Worm (Caenorhabditis elegans) whole organism, late embryonic: ENCODE measurements around the gene srx-48.

ENCODE experiments used
- C08G9.2 ChIP-seq: sonication (generic microtip); optimal IDR thresholded peaks from 2 replicates; lab custom pipeline; 2016; ENCODE audit warnings: mild to moderate bottlenecking, missing genetic modification characterization, moderate library complexity, missing compliant biosample characterization
- C38D4.7 ChIP-seq: fragments of 200-800 bp; sonication (Bioruptor generic); optimal IDR thresholded peaks from 2 replicates; lab custom pipeline; 2018; ENCODE audit warnings: mild to moderate bottlenecking, missing genetic modification characterization, moderate library complexity, missing compliant biosample characterization
- F13H6.1 ChIP-seq: sonication (generic microtip); optimal IDR thresholded peaks from 2 replicates; lab custom pipeline; 2016; ENCODE audit warnings: missing genetic modification characterization, missing compliant biosample characterization
- T23F11.4 ChIP-seq: fragments of 200-800 bp; sonication (Bioruptor generic); optimal IDR thresholded peaks from 2 replicates; lab custom pipeline; 2018; ENCODE audit warnings: mild to moderate bottlenecking, missing genetic modification characterization, missing compliant biosample characterization
- ahr-1 ChIP-seq: sonication (generic microtip); optimal IDR thresholded peaks from 2 replicates; lab custom pipeline; 2016; ENCODE audit warnings: missing genetic modification characterization, missing compliant biosample characterization
- ama-1 ChIP-seq: fragments of 150-350 bp; optimal IDR thresholded peaks from 2 replicates; lab custom pipeline; 2014
- ceh-18 ChIP-seq: sonication (generic microtip); optimal IDR thresholded peaks from 2 replicates; lab custom pipeline; 2016; ENCODE audit warnings: missing genetic modification characterization, missing compliant biosample characterization
- ceh-19 ChIP-seq: fragments of 200-800 bp; sonication (Bioruptor generic); optimal IDR thresholded peaks from 2 replicates; lab custom pipeline; 2018; ENCODE audit warnings: mild to moderate bottlenecking, missing genetic modification characterization, missing compliant biosample characterization
- ceh-2 ChIP-seq: sonication (generic microtip); optimal IDR thresholded peaks from 2 replicates; lab custom pipeline; 2016; ENCODE audit warnings: missing genotype, missing genetic modification characterization, missing compliant biosample characterization
- ceh-22 ChIP-seq: sonication (generic microtip); optimal IDR thresholded peaks from 2 replicates; lab custom pipeline; 2017; ENCODE audit warnings: missing biosample characterization, missing genetic modification characterization
- ceh-30 ChIP-seq: fragments of 150-350 bp; optimal IDR thresholded peaks from 2 replicates; lab custom pipeline; 2014; ENCODE audit warnings: missing biosample characterization, missing genetic modification characterization
- ceh-34 ChIP-seq: sonication (generic microtip); optimal IDR thresholded peaks from 2 replicates; lab custom pipeline; 2016; ENCODE audit warnings: mild to moderate bottlenecking, missing genetic modification characterization, missing compliant biosample characterization
- ceh-45 ChIP-seq: fragments of 200-800 bp; sonication (Bioruptor generic); IDR thresholded peaks from 2 replicates; pipeline ENCODE4 v1.3.6; 2022; ENCODE audit warnings: missing genetic modification reagents, missing genetic modification characterization, missing compliant biosample characterization
- ceh-6 ChIP-seq: fragments of 200-800 bp; sonication (Bioruptor generic); optimal IDR thresholded peaks from 2 replicates; lab custom pipeline; 2018; ENCODE audit warnings: mild to moderate bottlenecking, missing genetic modification characterization, missing compliant biosample characterization
- che-1 ChIP-seq: sonication (generic microtip); optimal IDR thresholded peaks from 2 replicates; lab custom pipeline; 2016; ENCODE audit warnings: mild to moderate bottlenecking, missing genetic modification characterization, missing compliant biosample characterization
- dmd-4 ChIP-seq: sonication (generic microtip); optimal IDR thresholded peaks from 2 replicates; lab custom pipeline; 2016; ENCODE audit warnings: borderline replicate concordance, missing genetic modification characterization, missing compliant biosample characterization
- dve-1 ChIP-seq: sonication (generic microtip); optimal IDR thresholded peaks from 2 replicates; lab custom pipeline; 2017; ENCODE audit warnings: antibody characterized with exemption, mild to moderate bottlenecking, missing genetic modification characterization, missing compliant biosample characterization
- elt-4 ChIP-seq: sonication (generic microtip); optimal IDR thresholded peaks from 2 replicates; lab custom pipeline; 2016; ENCODE audit warnings: missing genetic modification characterization, missing compliant biosample characterization
- eyg-1 ChIP-seq: sonication (generic microtip); optimal IDR thresholded peaks from 2 replicates; lab custom pipeline; 2016; ENCODE audit warnings: missing genotype, missing genetic modification characterization, missing compliant biosample characterization
- fax-1 ChIP-seq: sonication (generic microtip); optimal IDR thresholded peaks from 2 replicates; lab custom pipeline; 2016; ENCODE audit warnings: missing genotype, missing genetic modification characterization, missing compliant biosample characterization
- fkh-10 ChIP-seq: fragments of 150-350 bp; optimal IDR thresholded peaks from 2 replicates; lab custom pipeline; 2014; ENCODE audit warnings: missing biosample characterization, missing genetic modification reagents, missing genetic modification characterization
- hlh-15 ChIP-seq: sonication (generic microtip); optimal IDR thresholded peaks from 2 replicates; lab custom pipeline; 2016; ENCODE audit warnings: missing genetic modification characterization, missing compliant biosample characterization
- hlh-30 ChIP-seq: sonication (generic microtip); optimal IDR thresholded peaks from 2 replicates; lab custom pipeline; 2017; ENCODE audit warnings: antibody characterized with exemption, missing genetic modification characterization, missing compliant biosample characterization; ENCODE audit not compliant: insufficient read depth
- hlh-6 ChIP-seq: sonication (generic microtip); optimal IDR thresholded peaks from 2 replicates; lab custom pipeline; 2016; ENCODE audit warnings: missing genotype, missing genetic modification characterization, missing compliant biosample characterization
- lim-6 ChIP-seq: sonication (generic microtip); optimal IDR thresholded peaks from 2 replicates; lab custom pipeline; 2016; ENCODE audit warnings: missing genetic modification characterization, missing compliant biosample characterization
- npax-4 ChIP-seq: sonication (generic microtip); optimal IDR thresholded peaks from 2 replicates; lab custom pipeline; 2016; ENCODE audit warnings: missing genetic modification characterization, missing compliant biosample characterization
- odd-2 ChIP-seq: sonication (generic microtip); optimal IDR thresholded peaks from 2 replicates; lab custom pipeline; 2017; ENCODE audit warnings: antibody characterized with exemption, mild to moderate bottlenecking, missing genetic modification characterization, missing compliant biosample characterization
- pat-9 ChIP-seq: fragments of 200-800 bp; sonication (Bioruptor generic); optimal IDR thresholded peaks from 2 replicates; lab custom pipeline; 2018; ENCODE audit warnings: mild to moderate bottlenecking, missing genetic modification characterization, moderate library complexity, missing compliant biosample characterization
- pha-4 ChIP-seq: fragments of 150-350 bp; optimal IDR thresholded peaks from 2 replicates; lab custom pipeline; 2018; ENCODE audit warnings: missing biosample characterization, missing genetic modification reagents, missing genetic modification characterization
- pqm-1 ChIP-seq: sonication (generic microtip); optimal IDR thresholded peaks from 2 replicates; lab custom pipeline; 2016; ENCODE audit warnings: missing genetic modification characterization, missing compliant biosample characterization
- rnt-1 ChIP-seq: sonication (generic microtip); optimal IDR thresholded peaks from 2 replicates; lab custom pipeline; 2016; ENCODE audit warnings: missing genetic modification characterization, missing compliant biosample characterization
- sox-4 ChIP-seq: sonication (generic microtip); optimal IDR thresholded peaks from 2 replicates; lab custom pipeline; 2017; ENCODE audit warnings: mild to moderate bottlenecking, missing genetic modification characterization, inconsistent platforms, missing compliant biosample characterization
- syd-9 ChIP-seq: sonication (generic microtip); optimal IDR thresholded peaks from 2 replicates; lab custom pipeline; 2016; ENCODE audit warnings: mild to moderate bottlenecking, missing genetic modification characterization, moderate library complexity, missing compliant biosample characterization
- tbx-7 ChIP-seq: sonication (generic microtip); optimal IDR thresholded peaks from 2 replicates; lab custom pipeline; 2016; ENCODE audit warnings: missing genotype, missing genetic modification characterization, missing compliant biosample characterization
- ttx-3 ChIP-seq: sonication (generic microtip); optimal IDR thresholded peaks from 2 replicates; lab custom pipeline; 2016; ENCODE audit warnings: missing genetic modification reagents, missing genetic modification characterization, missing compliant biosample characterization
- unc-3 ChIP-seq, 2 experiments: fragments of 200-800 bp in 1 of 2; sonication (Bioruptor generic) in 1 of 2; sonication (generic microtip) in 1 of 2; conservative IDR thresholded peaks in 1 of 2; optimal IDR thresholded peaks in 1 of 2; 2 replicates each; pipeline versions ENCODE4 v1.3.6 to Lab custom; 2016 to 2022; ENCODE audit warnings: missing compliant biosample characterization in 2 of 2, missing genetic modification characterization in 2 of 2, missing genetic modification reagents in 1 of 2
- unc-42 ChIP-seq: sonication (generic microtip); optimal IDR thresholded peaks from 2 replicates; lab custom pipeline; 2016; ENCODE audit warnings: missing genotype, missing genetic modification characterization, missing compliant biosample characterization
- unc-55 ChIP-seq: sonication (generic microtip); optimal IDR thresholded peaks from 2 replicates; lab custom pipeline; 2017; ENCODE audit warnings: missing biosample characterization, missing genetic modification reagents, missing genetic modification characterization
- unc-86 ChIP-seq: sonication (generic microtip); optimal IDR thresholded peaks from 2 replicates; lab custom pipeline; 2016; ENCODE audit warnings: missing genetic modification characterization, missing compliant biosample characterization

srx-48 gene

DNA sequence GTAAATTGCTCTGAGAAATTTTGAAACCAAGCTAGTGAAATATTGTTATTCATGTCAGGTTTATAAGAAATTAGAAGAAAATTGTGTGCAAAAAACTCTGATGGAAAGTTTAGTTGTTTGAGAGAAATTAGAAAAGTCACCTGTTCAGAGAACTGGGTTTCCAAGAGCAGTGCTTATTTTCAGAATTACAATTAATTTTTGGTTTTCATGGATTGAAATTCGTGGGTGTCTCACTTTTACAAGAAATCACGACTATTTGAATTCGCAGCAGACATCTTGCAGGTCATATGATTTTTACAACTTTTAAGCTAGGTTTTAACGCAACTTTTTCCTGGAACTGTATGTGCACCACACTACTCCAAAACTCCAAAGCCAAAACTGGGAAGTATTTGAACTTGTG lies 5.5 kb upstream of the srx-48 start, which contains the start of gene srz-10:
srz-10 (minus strand) TSS at position 88 of the 400 bp plus-strand sequence.
- TF ChIP-seq C08G9.2 (tag; lab: Kevin White, UChicago) (no peak), ceh-6 (GFP tag; lab: Kevin White, UChicago) (no peak), pha-4 (tag; lab: Kevin White, UChicago) (no peak), dmd-4 (tag; lab: Kevin White, UChicago) (no peak), hlh-6 (tag; lab: Kevin White, UChicago) (no peak), odd-2 (tag; lab: Kevin White, UChicago) (no peak), syd-9 (no peak), unc-3 (GFP tag; conservative IDR thresholded peaks at IDR 0.05; lab: Robert Waterston, UW) (no peak), unc-3 (tag; optimal IDR thresholded peaks at IDR 0.05; lab: Kevin White, UChicago) (no peak), hlh-15 (tag; lab: Kevin White, UChicago) (no peak), ceh-30 (tag; lab: Kevin White, UChicago) (no peak), che-1 (tag; lab: Kevin White, UChicago) (no peak), ama-1 (lab: Kevin White, UChicago) (no peak), unc-86 (tag; lab: Kevin White, UChicago) (no peak), eyg-1 (tag; lab: Kevin White, UChicago) (no peak), ceh-18 (tag; lab: Kevin White, UChicago) (no peak), ceh-34 (tag; lab: Kevin White, UChicago) (no peak), sox-4 (tag; lab: Kevin White, UChicago) (no peak), rnt-1 (tag; lab: Kevin White, UChicago) (no peak), ceh-22 (tag; lab: Kevin White, UChicago) (no peak)

ce11 chrV:15306745-15307144 lies 3.2 kb upstream of the srx-48 start, which contains the start of gene T26H8.4:
TSS of gene T26H8.4 (minus strand) at chrV:15306845.
- TF ChIP-seq unc-55, result no peak
- TF ChIP-seq lim-6 (tag; lab: Kevin White, UChicago), result no peak
- TF ChIP-seq ceh-45 (GFP tag; lab: Robert Waterston, UW), result no peak
- no peak for TF ChIP-seq ceh-2 (tag; lab: Kevin White, UChicago)
- TF ChIP-seq T23F11.4 (GFP tag; lab: Kevin White, UChicago), result no peak
- TF ChIP-seq ahr-1 (tag; lab: Kevin White, UChicago), result no peak
- TF ChIP-seq fkh-10 (GFP tag; lab: Kevin White, UChicago), result no peak
- no peak for TF ChIP-seq fax-1 (tag; lab: Kevin White, UChicago)
- TF ChIP-seq pqm-1 (tag; lab: Kevin White, UChicago), result no peak
- TF ChIP-seq unc-86 (tag; lab: Kevin White, UChicago), result no peak
- no peak for TF ChIP-seq rnt-1 (tag; lab: Kevin White, UChicago)
- TF ChIP-seq unc-42, result no peak
- TF ChIP-seq pha-4 (tag; lab: Kevin White, UChicago), result no peak
- TF ChIP-seq eyg-1 (tag; lab: Kevin White, UChicago), result no peak
- no peak for TF ChIP-seq odd-2 (tag; lab: Kevin White, UChicago)
- TF ChIP-seq, all 69 proteins: peak for 0

DNA sequence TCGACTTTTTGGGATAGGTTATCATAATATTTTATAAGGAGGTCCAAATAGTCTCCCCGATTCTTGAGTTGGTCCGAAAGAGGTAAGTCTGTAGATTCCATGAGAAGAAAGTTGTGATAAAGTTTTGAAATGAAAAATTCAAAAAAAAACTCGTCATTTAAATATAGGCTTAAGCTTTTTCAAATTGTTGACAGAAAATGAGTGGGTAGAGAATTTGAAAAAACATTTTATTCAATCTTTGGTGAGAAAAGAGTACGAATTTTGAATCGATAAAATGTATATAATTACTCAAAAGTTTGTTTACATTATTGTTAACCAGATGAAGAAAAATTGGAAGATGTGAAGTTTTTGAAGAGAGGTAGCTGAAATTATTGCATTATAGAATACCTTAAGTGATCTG lies 2.0 kb upstream of the srx-48 start, which contains the start of gene T26H8.5:
T26H8.5 (minus strand) TSS at position 101 of the 400 bp plus-strand sequence.
- TF ChIP-seq npax-4 (tag; lab: Kevin White, UChicago) (no peak), F13H6.1 (tag; lab: Kevin White, UChicago) (no peak), pat-9 (no peak), hlh-30 (no peak), lim-6 (tag; lab: Kevin White, UChicago) (no peak), ceh-19 (no peak), C38D4.7 (no peak), dve-1 (tag; lab: Kevin White, UChicago) (no peak), tbx-7 (tag; lab: Kevin White, UChicago) (no peak), ahr-1 (tag; lab: Kevin White, UChicago) (no peak), elt-4 (tag; lab: Kevin White, UChicago) (no peak), ttx-3 (tag; lab: Kevin White, UChicago) (no peak)
